Fruit fly (Drosophila melanogaster) Kc167 (cell line): ENCODE data around the gene CG8086.

Experiments used
- Myc ChIP-seq: fragments of >200 bp; optimal IDR thresholded peaks from 2 replicates; lab custom pipeline; 2017; ENCODE audit warnings: missing external identifiers
- Sin3A ChIP-seq: fragments of >200 bp; optimal IDR thresholded peaks from 2 replicates; lab custom pipeline; 2018; ENCODE audit warnings: missing external identifiers
- h ChIP-seq: fragments of >200 bp; optimal IDR thresholded peaks from 3 replicates; lab custom pipeline; 2018; ENCODE audit warnings: missing external identifiers
- insv ChIP-seq: fragments of >200 bp; optimal IDR thresholded peaks from 3 replicates; lab custom pipeline; 2018; ENCODE audit warnings: missing external identifiers
- psq ChIP-seq: fragments of >200 bp; optimal IDR thresholded peaks from 2 replicates; lab custom pipeline; 2017; ENCODE audit warnings: missing external identifiers
- ttk ChIP-seq: sonication (Bioruptor generic); optimal IDR thresholded peaks from 2 replicates; lab custom pipeline; 2017; ENCODE audit warnings: missing external identifiers

Gene CG8086

dm6 chr2L:8277561-8278201, 20.4 kb upstream of the CG8086 start:
- TF ChIP-seq Myc (no peak), psq (lab: Kevin White, UChicago) (no peak), ttk (lab: Kevin White, UChicago) (no peak), Sin3A (lab: Kevin White, UChicago) (no peak), insv (lab: Kevin White, UChicago) (no peak), h (lab: Kevin White, UChicago) (no peak)

dm6 chr2L:8276880-8277279, 19.6 kb upstream of the CG8086 start:
- TF ChIP-seq Sin3A (lab: Kevin White, UChicago) (no peak), psq (lab: Kevin White, UChicago) (no peak), ttk (lab: Kevin White, UChicago) (no peak), h (lab: Kevin White, UChicago) (no peak), Myc (no peak), insv (lab: Kevin White, UChicago) (no peak)

- TF ChIP-seq Myc (no peak), ttk (lab: Kevin White, UChicago) (no peak), insv (lab: Kevin White, UChicago) (no peak), Sin3A (lab: Kevin White, UChicago) (no peak), psq (lab: Kevin White, UChicago) (no peak), h (lab: Kevin White, UChicago) (no peak)
Measured at dm6 chr2L:8276287-8276686, 19.0 kb upstream of the CG8086 start.

dm6 chr2L:8274958-8275584, 17.8 kb upstream of the CG8086 start:
- TF ChIP-seq psq (lab: Kevin White, UChicago) (no peak), Myc (no peak), h (lab: Kevin White, UChicago) (no peak), Sin3A (lab: Kevin White, UChicago) (no peak), ttk (lab: Kevin White, UChicago) (no peak), insv (lab: Kevin White, UChicago) (no peak)

dm6 chr2L:8274127-8274526, 16.8 kb upstream of the CG8086 start:
- TF ChIP-seq Sin3A (lab: Kevin White, UChicago) (no peak), psq (lab: Kevin White, UChicago) (no peak), h (lab: Kevin White, UChicago) (no peak), Myc (no peak), ttk (lab: Kevin White, UChicago) (no peak), insv (lab: Kevin White, UChicago) (no peak)

dm6 chr2L:8270916-8271315, 13.6 kb upstream of the CG8086 start:
- TF ChIP-seq insv (lab: Kevin White, UChicago), result no peak
- no peak for TF ChIP-seq Myc
- no peak for TF ChIP-seq h (lab: Kevin White, UChicago)
- TF ChIP-seq Sin3A (lab: Kevin White, UChicago), result no peak
- TF ChIP-seq ttk (lab: Kevin White, UChicago), result no peak
- no peak for TF ChIP-seq psq (lab: Kevin White, UChicago)

dm6 chr2L:8268679-8269078, 11.4 kb upstream of the CG8086 start:
- TF ChIP-seq Myc (no peak), psq (lab: Kevin White, UChicago) (no peak)

- TF ChIP-seq psq (lab: Kevin White, UChicago) (no peak), Myc (no peak), Sin3A (lab: Kevin White, UChicago) (no peak), h (lab: Kevin White, UChicago) (no peak), ttk (lab: Kevin White, UChicago) (no peak), insv (lab: Kevin White, UChicago) (no peak)
Measured at dm6 chr2L:8266670-8267435, 9.6 kb upstream of the CG8086 start.

dm6 chr2L:8266145-8266544, 8.8 kb upstream of the CG8086 start:
- TF ChIP-seq Myc (no peak), psq (lab: Kevin White, UChicago) (no peak), ttk (lab: Kevin White, UChicago) (no peak)

- TF ChIP-seq psq (lab: Kevin White, UChicago) (no peak), h (lab: Kevin White, UChicago) (no peak)
Measured at dm6 chr2L:8255406-8255805, 1.9 kb downstream of the CG8086 start.

dm6 chr2L:8243903-8244302, 13.4 kb downstream of the CG8086 start, which contains the start of gene CG43057:
Gene CG43057 (minus strand): TSS chr2L:8244003.
- TF ChIP-seq insv (lab: Kevin White, UChicago) (no peak), ttk (lab: Kevin White, UChicago) (no peak), h (lab: Kevin White, UChicago) (no peak), Myc (no peak), Sin3A (lab: Kevin White, UChicago) (no peak), psq (lab: Kevin White, UChicago) (no peak)

dm6 chr2L:8242186-8242585, 15.1 kb downstream of the CG8086 start, which contains the start of gene CG14277:
Gene CG14277 (plus strand): TSS chr2L:8242486.
- TF ChIP-seq ttk (lab: Kevin White, UChicago), result no peak
- TF ChIP-seq Myc, result no peak
- no peak for TF ChIP-seq psq (lab: Kevin White, UChicago)
- no peak for TF ChIP-seq Sin3A (lab: Kevin White, UChicago)
- no peak for TF ChIP-seq insv (lab: Kevin White, UChicago)
- TF ChIP-seq h (lab: Kevin White, UChicago), result no peak
